Worm (Caenorhabditis elegans) whole organism, L4 larva: ENCODE results near the gene ZK616.2.

Experiments used
- ama-1 ChIP-seq: fragments of 150-350 bp; optimal IDR thresholded peaks from 2 replicates; lab custom pipeline; 2014; ENCODE audit warnings: inconsistent platforms, mixed read lengths
- ceh-82 ChIP-seq: sonication (generic microtip); optimal IDR thresholded peaks from 2 replicates; lab custom pipeline; 2017; ENCODE audit warnings: missing biosample characterization, missing genetic modification characterization
- jun-1 ChIP-seq: fragments of 150-350 bp; optimal IDR thresholded peaks from 2 replicates; lab custom pipeline; 2014; ENCODE audit warnings: missing biosample characterization, missing genetic modification reagents, missing genetic modification characterization
- mep-1 ChIP-seq: fragments of 150-350 bp; sonication (generic microtip); optimal IDR thresholded peaks from 3 replicates; lab custom pipeline; 2014; ENCODE audit warnings: missing biosample characterization, missing genetic modification characterization
- mes-2 ChIP-seq: sonication (generic microtip); optimal IDR thresholded peaks from 2 replicates; lab custom pipeline; 2016; ENCODE audit warnings: missing genotype, mild to moderate bottlenecking, missing genetic modification characterization, missing compliant biosample characterization; ENCODE audit not compliant: poor library complexity, severe bottlenecking
- nhr-11 ChIP-seq: fragments of 150-350 bp; optimal IDR thresholded peaks from 2 replicates; lab custom pipeline; 2014; ENCODE audit warnings: missing biosample characterization, missing genetic modification characterization
- nhr-111 ChIP-seq: fragments of 200-800 bp; sonication (Bioruptor generic); optimal IDR thresholded peaks from 2 replicates; lab custom pipeline; 2018; ENCODE audit warnings: mild to moderate bottlenecking, missing genetic modification characterization, missing compliant biosample characterization
- nhr-237 ChIP-seq: sonication (generic microtip); optimal IDR thresholded peaks from 2 replicates; lab custom pipeline; 2017; ENCODE audit warnings: missing biosample characterization, missing genetic modification characterization
- nhr-28 ChIP-seq: fragments of 150-350 bp; optimal IDR thresholded peaks from 2 replicates; lab custom pipeline; 2014; ENCODE audit warnings: missing biosample characterization, missing genetic modification characterization
- nhr-77 ChIP-seq: fragments of 150-350 bp; optimal IDR thresholded peaks from 2 replicates; lab custom pipeline; 2014; ENCODE audit warnings: missing biosample characterization, missing genetic modification characterization
- pha-4 ChIP-seq, 2 experiments: fragments of 150-350 bp in 1 of 2; fragments of 200-800 bp in 1 of 2; sonication (Bioruptor generic) in 1 of 2; IDR thresholded peaks in 1 of 2; optimal IDR thresholded peaks in 1 of 2; 2 replicates each; pipeline versions ENCODE4 v1.3.6 to Lab custom; 2014 to 2022; ENCODE audit warnings: missing genetic modification characterization in 2 of 2, missing genetic modification reagents in 2 of 2, missing biosample characterization in 1 of 2, missing compliant biosample characterization in 1 of 2
- ztf-11 ChIP-seq: fragments of 150-350 bp; optimal IDR thresholded peaks from 2 replicates; lab custom pipeline; 2014; ENCODE audit warnings: missing biosample characterization, missing genetic modification characterization

ce11 chrIV:5389951-5390350 lies 7.7 kb upstream of the ZK616.2 start:
- TF ChIP-seq mep-1 (tag; lab: Kevin White, UChicago) (no peak), ztf-11 (tag; lab: Kevin White, UChicago) (no peak), nhr-77 (tag; lab: Kevin White, UChicago) (no peak), ama-1 (lab: Kevin White, UChicago) (no peak), ceh-82 (tag; lab: Kevin White, UChicago) (no peak), pha-4 (GFP tag; IDR thresholded peaks at IDR 0.05; lab: Robert Waterston, UW) (no peak), pha-4 (tag; optimal IDR thresholded peaks at IDR 0.05; lab: Kevin White, UChicago) (no peak), nhr-28 (no peak), mes-2 (tag; lab: Kevin White, UChicago) (no peak), nhr-111 (GFP tag; lab: Kevin White, UChicago) (no peak), jun-1 (tag; lab: Kevin White, UChicago) (no peak), nhr-11 (tag; lab: Kevin White, UChicago) (no peak), nhr-237 (no peak)
